Worm (Caenorhabditis elegans) whole organism, L3 larva: ENCODE data around the gene pafo-1.

Experiments
- R02D3.7 ChIP-seq: fragments of 150-350 bp; optimal IDR thresholded peaks from 2 replicates; lab custom pipeline; 2014; ENCODE audit warnings: missing biosample characterization, missing genetic modification characterization
- ZK546.5 ChIP-seq: sonication (generic microtip); optimal IDR thresholded peaks from 2 replicates; lab custom pipeline; 2017; ENCODE audit warnings: missing biosample characterization, missing genetic modification characterization
- aly-2 ChIP-seq: fragments of 150-350 bp; optimal IDR thresholded peaks from 2 replicates; lab custom pipeline; 2014; ENCODE audit warnings: missing biosample characterization, missing genetic modification characterization
- ama-1 ChIP-seq: fragments of 150-350 bp; optimal IDR thresholded peaks from 2 replicates; lab custom pipeline; 2018
- ceh-16 ChIP-seq: sonication (generic microtip); optimal IDR thresholded peaks from 2 replicates; lab custom pipeline; 2017; ENCODE audit warnings: missing biosample characterization, missing genetic modification characterization
- ceh-28 ChIP-seq: fragments of 150-350 bp; optimal IDR thresholded peaks from 2 replicates; lab custom pipeline; 2014; ENCODE audit warnings: missing biosample characterization, missing genetic modification reagents, missing genetic modification characterization
- ceh-82 ChIP-seq: fragments of 150-350 bp; optimal IDR thresholded peaks from 2 replicates; lab custom pipeline; 2014; ENCODE audit warnings: missing biosample characterization, missing genetic modification characterization
- ceh-9 ChIP-seq: sonication (generic microtip); optimal IDR thresholded peaks from 2 replicates; lab custom pipeline; 2018; ENCODE audit warnings: missing biosample characterization, missing genetic modification characterization
- daf-12 ChIP-seq: fragments of 150-350 bp; optimal IDR thresholded peaks from 2 replicates; lab custom pipeline; 2014; ENCODE audit warnings: missing biosample characterization, missing genetic modification reagents, missing genetic modification characterization
- egl-27 ChIP-seq: sonication (generic microtip); optimal IDR thresholded peaks from 4 replicates; lab custom pipeline; 2017; ENCODE audit warnings: missing biosample characterization, missing genetic modification reagents, missing genetic modification characterization
- egl-5 ChIP-seq: fragments of 150-350 bp; optimal IDR thresholded peaks from 2 replicates; lab custom pipeline; 2017; ENCODE audit warnings: missing biosample characterization, missing genetic modification reagents, missing genetic modification characterization, inconsistent platforms
- elt-1 ChIP-seq: fragments of 150-350 bp; optimal IDR thresholded peaks from 2 replicates; lab custom pipeline; 2014; ENCODE audit warnings: missing biosample characterization, missing genetic modification characterization
- elt-2 ChIP-seq: sonication (generic microtip); optimal IDR thresholded peaks from 2 replicates; lab custom pipeline; 2016; ENCODE audit warnings: missing genetic modification reagents, mild to moderate bottlenecking, missing genetic modification characterization, missing compliant biosample characterization
- elt-3 ChIP-seq, 3 experiments: fragments of 150-350 bp in 1 of 3; sonication (generic microtip) in 2 of 3; optimal IDR thresholded peaks; 2 replicates in 2 of 3; 4 replicates in 1 of 3; lab custom pipeline; 2014 to 2017; ENCODE audit warnings: missing biosample characterization in 3 of 3, missing genetic modification characterization in 3 of 3
- fkh-10 ChIP-seq: sonication (generic microtip); optimal IDR thresholded peaks from 2 replicates; lab custom pipeline; 2017; ENCODE audit warnings: missing biosample characterization, missing genetic modification reagents, missing genetic modification characterization
- fkh-2 ChIP-seq: fragments of 150-350 bp; optimal IDR thresholded peaks from 2 replicates; lab custom pipeline; 2014; ENCODE audit warnings: missing biosample characterization, missing genetic modification reagents, missing genetic modification characterization
- fos-1 ChIP-seq: fragments of 150-350 bp; optimal IDR thresholded peaks from 2 replicates; lab custom pipeline; 2014; ENCODE audit warnings: missing biosample characterization, missing genetic modification characterization
- jun-1 ChIP-seq: fragments of 150-350 bp; optimal IDR thresholded peaks from 2 replicates; lab custom pipeline; 2014; ENCODE audit warnings: missing biosample characterization, missing genetic modification reagents, missing genetic modification characterization
- lin-15B ChIP-seq: fragments of 150-350 bp; optimal IDR thresholded peaks from 2 replicates; lab custom pipeline; 2014; ENCODE audit warnings: missing biosample characterization, missing genetic modification characterization
- lsy-12 ChIP-seq: sonication (generic microtip); optimal IDR thresholded peaks from 2 replicates; lab custom pipeline; 2016; ENCODE audit warnings: mild to moderate bottlenecking, missing genetic modification characterization, missing compliant biosample characterization
- mdl-1 ChIP-seq: fragments of 150-350 bp; optimal IDR thresholded peaks from 2 replicates; lab custom pipeline; 2014; ENCODE audit warnings: missing biosample characterization, missing genetic modification characterization
- mml-1 ChIP-seq: fragments of 150-350 bp; sonication (generic microtip); optimal IDR thresholded peaks from 3 replicates; lab custom pipeline; 2014; ENCODE audit warnings: missing biosample characterization, missing genetic modification characterization
- nfya-1 ChIP-seq: sonication (generic microtip); optimal IDR thresholded peaks from 2 replicates; lab custom pipeline; 2017; ENCODE audit warnings: missing genetic modification characterization, mild to moderate bottlenecking, missing compliant biosample characterization, antibody characterized with exemption, moderate library complexity; ENCODE audit not compliant: insufficient read depth
- nhr-11 ChIP-seq: fragments of 150-350 bp; optimal IDR thresholded peaks from 2 replicates; lab custom pipeline; 2014; ENCODE audit warnings: missing biosample characterization, missing genetic modification characterization
- nhr-12 ChIP-seq: fragments of 150-350 bp; optimal IDR thresholded peaks from 2 replicates; lab custom pipeline; 2014; ENCODE audit warnings: missing biosample characterization, missing genetic modification characterization
- nhr-237 ChIP-seq: fragments of 150-350 bp; optimal IDR thresholded peaks from 2 replicates; lab custom pipeline; 2014; ENCODE audit warnings: missing biosample characterization, missing genetic modification characterization
- nhr-25 ChIP-seq: sonication (generic microtip); optimal IDR thresholded peaks from 2 replicates; lab custom pipeline; 2017; ENCODE audit warnings: missing biosample characterization, missing genetic modification characterization
- nhr-28 ChIP-seq: fragments of 150-350 bp; optimal IDR thresholded peaks from 2 replicates; lab custom pipeline; 2014; ENCODE audit warnings: missing biosample characterization, missing genetic modification characterization
- nhr-43 ChIP-seq: sonication (generic microtip); optimal IDR thresholded peaks from 2 replicates; lab custom pipeline; 2016; ENCODE audit warnings: mild to moderate bottlenecking, missing genetic modification characterization, missing compliant biosample characterization; ENCODE audit not compliant: poor library complexity, severe bottlenecking
- nhr-67 ChIP-seq: fragments of 150-350 bp; optimal IDR thresholded peaks from 2 replicates; lab custom pipeline; 2014; ENCODE audit warnings: missing biosample characterization, missing genetic modification characterization
- nhr-76 ChIP-seq: fragments of 150-350 bp; sonication (generic microtip); optimal IDR thresholded peaks from 5 replicates; lab custom pipeline; 2014; ENCODE audit warnings: missing biosample characterization, missing genetic modification characterization
- nhr-77 ChIP-seq: fragments of 150-350 bp; optimal IDR thresholded peaks from 2 replicates; lab custom pipeline; 2014; ENCODE audit warnings: missing biosample characterization, missing genetic modification characterization
- pha-4 ChIP-seq: fragments of 150-350 bp; optimal IDR thresholded peaks from 2 replicates; lab custom pipeline; 2014; ENCODE audit warnings: missing biosample characterization, missing genetic modification reagents, missing genetic modification characterization
- pqm-1 ChIP-seq: fragments of 150-350 bp; optimal IDR thresholded peaks from 2 replicates; lab custom pipeline; 2017; ENCODE audit warnings: missing biosample characterization, missing genetic modification characterization, inconsistent platforms
- sea-2 ChIP-seq: fragments of 150-350 bp; sonication (generic microtip); optimal IDR thresholded peaks from 4 replicates; lab custom pipeline; 2014; ENCODE audit warnings: missing biosample characterization, missing genetic modification reagents, missing genetic modification characterization
- skn-1 ChIP-seq: fragments of 150-350 bp; optimal IDR thresholded peaks from 2 replicates; lab custom pipeline; 2014; ENCODE audit warnings: missing biosample characterization, missing genetic modification characterization
- snpc-4 ChIP-seq: fragments of 150-350 bp; optimal IDR thresholded peaks from 2 replicates; lab custom pipeline; 2014; ENCODE audit warnings: missing biosample characterization, missing genetic modification characterization
- unc-39 ChIP-seq: sonication (generic microtip); optimal IDR thresholded peaks from 4 replicates; lab custom pipeline; 2017; ENCODE audit warnings: missing biosample characterization, missing genetic modification characterization
- unc-62 ChIP-seq: fragments of 150-350 bp; sonication (generic microtip); optimal IDR thresholded peaks from 4 replicates; lab custom pipeline; 2014; ENCODE audit warnings: missing biosample characterization, missing genetic modification reagents, missing genetic modification characterization
- zag-1 ChIP-seq: fragments of 150-350 bp; optimal IDR thresholded peaks from 2 replicates; lab custom pipeline; 2014; ENCODE audit warnings: missing biosample characterization, missing genetic modification characterization
- ztf-11 ChIP-seq: fragments of 150-350 bp; optimal IDR thresholded peaks from 2 replicates; lab custom pipeline; 2014; ENCODE audit warnings: missing biosample characterization, missing genetic modification characterization
- ztf-4 ChIP-seq: fragments of 150-350 bp; optimal IDR thresholded peaks from 2 replicates; lab custom pipeline; 2014; ENCODE audit warnings: missing biosample characterization, missing genetic modification characterization

pafo-1 gene

ce11 chrV:11526927-11527491, 5.5 kb downstream of the pafo-1 start:
- TF ChIP-seq nhr-25 (tag; lab: Kevin White, UChicago) = peak; percentile 65
- TF ChIP-seq ztf-11 (tag; lab: Kevin White, UChicago) = no peak
- TF ChIP-seq ceh-28 (tag; lab: Kevin White, UChicago) = no peak
- no peak for TF ChIP-seq jun-1 (tag; lab: Kevin White, UChicago)

- TF ChIP-seq skn-1 (no peak), ceh-28 (tag; lab: Kevin White, UChicago) (no peak), ceh-9 (tag; lab: Kevin White, UChicago) (no peak), fkh-10 (no peak), fkh-2 (tag; lab: Kevin White, UChicago) (no peak), fos-1 (tag; lab: Kevin White, UChicago) (no peak), elt-1 (tag; lab: Kevin White, UChicago) (no peak)
Measured at ce11 chrV:11527531-11527930, 6.0 kb downstream of the pafo-1 start, which contains the start of gene ccch-1. Gene ccch-1 (plus strand): TSS chrV:11527831.

DNA sequence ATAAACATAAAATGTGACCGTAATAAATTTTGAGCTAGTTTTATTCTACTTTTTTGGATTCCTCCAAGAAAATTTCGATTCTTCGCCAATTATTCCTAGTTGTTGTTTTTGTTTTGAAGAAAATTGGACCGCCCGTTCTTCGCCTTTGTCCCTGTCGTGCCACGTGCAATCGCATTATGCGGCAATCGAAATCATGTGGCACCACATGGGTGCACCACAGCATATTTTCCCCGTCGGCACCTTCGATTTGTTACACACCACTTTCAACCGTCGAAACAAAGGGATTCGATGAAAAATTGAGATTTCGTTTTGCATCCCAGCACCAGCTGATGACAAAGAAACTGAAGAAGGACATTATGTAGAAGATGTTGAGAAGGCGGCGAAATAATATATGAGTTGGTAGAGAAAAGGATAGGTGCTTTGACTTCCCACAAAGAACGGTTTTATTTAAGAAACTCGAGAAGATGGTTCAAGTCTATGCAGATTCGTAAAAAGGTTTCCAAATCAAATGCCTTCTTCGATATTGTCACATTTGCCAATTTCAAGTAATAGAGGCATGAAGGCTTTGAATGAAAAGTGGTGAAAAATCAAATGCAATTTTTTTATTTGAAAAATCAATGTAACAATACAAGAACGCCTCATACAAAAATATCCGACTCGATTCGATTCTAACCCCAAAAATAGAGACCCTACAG, 7.3 kb downstream of the pafo-1 start:
- TF ChIP-seq pha-4 (tag; lab: Kevin White, UChicago) (no peak), nhr-237 (tag; lab: Kevin White, UChicago) (no peak), nhr-25 (tag; lab: Kevin White, UChicago) (peak; percentile 0)

DNA sequence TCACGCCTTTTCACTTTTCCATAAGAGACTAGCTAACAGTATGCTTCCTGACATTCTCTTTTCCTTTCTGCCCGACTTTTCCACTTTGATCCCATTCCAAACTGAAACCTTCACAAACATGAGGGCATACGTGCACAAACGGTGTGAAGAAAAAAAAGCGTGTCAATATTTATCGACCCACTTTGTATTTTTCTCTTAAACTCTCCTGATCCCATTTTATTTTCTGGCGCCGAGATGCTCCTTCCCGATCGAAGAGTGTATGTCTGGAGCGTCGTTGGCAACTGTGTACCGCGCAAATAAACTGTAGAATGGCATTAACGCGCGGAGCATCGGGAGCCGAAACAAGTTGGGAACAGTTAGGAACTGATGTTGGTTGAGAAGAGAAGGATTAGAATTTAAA, 8.0 kb downstream of the pafo-1 start:
- no peak for TF ChIP-seq nhr-237 (tag; lab: Kevin White, UChicago)
- TF ChIP-seq pha-4 (tag; lab: Kevin White, UChicago) = peak; percentile 99

DNA sequence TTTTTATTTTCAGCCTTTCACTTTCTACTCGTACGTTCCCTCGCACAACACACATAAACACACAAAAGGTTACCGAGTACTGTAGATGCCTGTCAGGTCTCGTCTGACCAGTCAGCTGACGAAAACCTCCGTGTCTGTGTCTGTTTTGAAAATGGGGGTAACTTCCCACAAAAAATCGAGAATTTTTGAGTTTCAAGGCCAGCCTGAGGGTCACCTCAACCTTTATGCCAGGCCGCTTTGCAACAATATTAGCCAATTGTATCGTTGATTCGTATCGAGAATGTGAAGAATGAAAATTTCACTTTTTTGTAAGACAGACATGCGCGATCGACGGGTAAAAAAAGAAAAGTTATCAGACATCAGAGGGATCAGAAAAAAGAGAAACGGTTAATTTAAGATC, 9.6 kb downstream of the pafo-1 start:
- TF ChIP-seq nhr-25 (tag; lab: Kevin White, UChicago) (peak; percentile 97), nhr-12 (tag; lab: Kevin White, UChicago) (no peak), ceh-82 (tag; lab: Kevin White, UChicago) (no peak), elt-2 (no peak), fkh-2 (tag; lab: Kevin White, UChicago) (no peak), aly-2 (tag; lab: Kevin White, UChicago) (no peak), R02D3.7 (tag; lab: Kevin White, UChicago) (peak; percentile 6), sea-2 (GFP tag; lab: Kevin White, UChicago) (no peak), unc-62 (GFP tag; lab: Kevin White, UChicago) (no peak), ztf-11 (tag; lab: Kevin White, UChicago) (no peak), zag-1 (tag; lab: Kevin White, UChicago) (no peak), ceh-16 (tag; lab: Kevin White, UChicago) (no peak), ceh-28 (tag; lab: Kevin White, UChicago) (no peak), lsy-12 (tag; lab: Kevin White, UChicago) (no peak), nhr-67 (tag; lab: Kevin White, UChicago) (no peak), ceh-9 (tag; lab: Kevin White, UChicago) (no peak), nhr-237 (tag; lab: Kevin White, UChicago) (no peak), mml-1 (tag; lab: Kevin White, UChicago) (no peak), pha-4 (tag; lab: Kevin White, UChicago) (peak; percentile 48), snpc-4 (tag; lab: Kevin White, UChicago) (no peak), pqm-1 (tag; lab: Kevin White, UChicago) (no peak), nhr-11 (tag; lab: Kevin White, UChicago) (no peak), nhr-76 (tag; lab: Kevin White, UChicago) (no peak), ZK546.5 (tag; lab: Kevin White, UChicago) (no peak), nfya-1 (tag; lab: Kevin White, UChicago) (peak; percentile 1), skn-1 (no peak), lin-15B (no peak), unc-39 (no peak), egl-5 (tag; lab: Kevin White, UChicago) (no peak), fos-1 (tag; lab: Kevin White, UChicago) (no peak), daf-12 (tag; lab: Kevin White, UChicago) (no peak), nhr-28 (tag; lab: Kevin White, UChicago) (no peak), ama-1 (lab: Kevin White, UChicago) (no peak), nhr-77 (tag; lab: Kevin White, UChicago) (no peak), egl-27 (tag; lab: Kevin White, UChicago) (no peak), elt-3 (tag; optimal IDR thresholded peaks at IDR 0.05; lab: Kevin White, UChicago) (no peak), nhr-43 (tag; lab: Kevin White, UChicago) (peak; percentile 10), fkh-10 (no peak), mdl-1 (tag; lab: Kevin White, UChicago) (no peak), ztf-4 (tag; lab: Kevin White, UChicago) (no peak), jun-1 (tag; lab: Kevin White, UChicago) (no peak)
